Worm (Caenorhabditis elegans) whole organism, midembryonic: ENCODE data around the gene ndg-4.
A peak's percentile ranks its signal among the peaks of the same experiment; 100 is the strongest.

Experiments used
- T22C8.4 ChIP-seq: fragments of 200-800 bp; sonication (Bioruptor generic); IDR thresholded peaks from 2 replicates; pipeline ENCODE4 v1.3.6; 2022; ENCODE audit warnings: missing genetic modification characterization, missing compliant biosample characterization
- flt-1 ChIP-seq: fragments of 200-800 bp; sonication (Bioruptor generic); IDR thresholded peaks from 2 replicates; pipeline ENCODE4 v1.3.6; 2022; ENCODE audit warnings: missing genetic modification characterization, missing compliant biosample characterization
- med-1 ChIP-seq: sonication (generic microtip); optimal IDR thresholded peaks from 2 replicates; lab custom pipeline; 2017; ENCODE audit warnings: missing genetic modification characterization, mild to moderate bottlenecking, missing compliant biosample characterization, antibody characterized with exemption, missing genetic modification reagents; ENCODE audit not compliant: insufficient read depth
- ref-1 ChIP-seq: fragments of 200-800 bp; sonication (Bioruptor generic); conservative IDR thresholded peaks from 2 replicates; pipeline ENCODE4 v1.3.6; 2022; ENCODE audit warnings: missing genetic modification reagents, missing genetic modification characterization, missing compliant biosample characterization
- tab-1 ChIP-seq: fragments of 200-800 bp; sonication (Bioruptor generic); IDR thresholded peaks from 2 replicates; pipeline ENCODE4 v1.3.6; 2022; ENCODE audit warnings: missing genetic modification characterization, missing compliant biosample characterization

DNA sequence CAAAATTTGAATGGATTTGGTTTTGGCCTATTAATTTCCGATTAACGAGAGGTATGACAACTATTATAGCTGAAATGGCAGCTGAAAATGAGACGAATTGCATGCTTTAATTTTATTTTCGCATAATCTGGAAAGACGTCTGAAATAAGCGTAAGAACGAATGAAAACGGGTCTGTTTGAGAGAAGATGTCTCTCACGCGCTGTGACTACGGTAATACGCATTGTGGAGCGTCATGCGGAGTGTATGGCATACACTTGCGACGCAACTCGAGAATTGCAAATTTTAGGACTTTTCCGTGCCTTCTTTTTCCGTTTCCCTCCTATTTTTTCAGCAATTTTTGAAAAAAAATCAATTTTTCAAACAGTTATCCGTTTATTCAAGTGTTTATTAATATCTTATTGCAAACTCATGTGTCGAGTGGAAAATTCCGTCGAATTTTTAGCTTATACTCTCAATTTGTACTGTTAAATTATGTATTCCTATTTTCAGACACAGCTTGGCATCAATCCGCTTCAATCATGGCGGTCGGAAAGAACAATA lies 8.3 kb upstream of the ndg-4 start, which contains the start of gene rps-1:
- TF ChIP-seq flt-1 (peak; percentile 89), tab-1 (GFP tag; lab: Robert Waterston, UW) (no peak), ref-1 (GFP tag; lab: Robert Waterston, UW) (no peak), T22C8.4 (GFP tag; lab: Robert Waterston, UW) (peak; percentile 29), med-1 (GFP tag; lab: Kevin White, UChicago) (peak; percentile 22)
